Worm (Caenorhabditis elegans) whole organism, L4 larva: ENCODE results near the gene F47B8.10.

Source experiments
- D1046.2 ChIP-seq: fragments of 200-800 bp; sonication (Bioruptor generic); IDR thresholded peaks from 2 replicates; pipeline ENCODE4 v1.3.6; 2022; ENCODE audit warnings: missing genetic modification characterization, missing compliant biosample characterization
- F37D6.2 ChIP-seq: sonication (generic microtip); optimal IDR thresholded peaks from 2 replicates; lab custom pipeline; 2016; ENCODE audit warnings: mild to moderate bottlenecking, missing genetic modification characterization, missing compliant biosample characterization
- R02D3.7 ChIP-seq: fragments of 150-350 bp; sonication (generic microtip); optimal IDR thresholded peaks from 3 replicates; lab custom pipeline; 2014; ENCODE audit warnings: missing biosample characterization, missing genetic modification characterization
- T20F7.1 ChIP-seq: fragments of 200-800 bp; sonication (Bioruptor generic); optimal IDR thresholded peaks from 2 replicates; lab custom pipeline; 2018; ENCODE audit warnings: mild to moderate bottlenecking, missing genetic modification characterization, missing compliant biosample characterization
- Y48G9A.11 ChIP-seq: fragments of 200-800 bp; sonication (Bioruptor generic); IDR thresholded peaks from 2 replicates; pipeline ENCODE4 v1.3.6; 2022; ENCODE audit warnings: missing genetic modification reagents, missing genetic modification characterization, missing compliant biosample characterization
- Y5F2A.4 ChIP-seq: fragments of 200-800 bp; sonication (Bioruptor generic); optimal IDR thresholded peaks from 2 replicates; lab custom pipeline; 2018; ENCODE audit warnings: mild to moderate bottlenecking, missing genetic modification characterization, missing compliant biosample characterization
- aha-1 ChIP-seq: fragments of 150-350 bp; peaks from one replicate; lab custom pipeline; 2014; ENCODE audit warnings: missing biosample characterization, missing genetic modification characterization
- aly-2 ChIP-seq: sonication (generic microtip); optimal IDR thresholded peaks from 2 replicates; lab custom pipeline; 2018; ENCODE audit warnings: missing biosample characterization, missing genetic modification characterization
- arid-1 ChIP-seq: fragments of 200-800 bp; sonication (Bioruptor generic); conservative IDR thresholded peaks from 2 replicates; pipeline ENCODE4 v1.3.6; 2022; ENCODE audit warnings: missing genetic modification reagents, missing genetic modification characterization, missing compliant biosample characterization
- ceh-20 ChIP-seq: fragments of 200-800 bp; sonication (Bioruptor generic); IDR thresholded peaks from 2 replicates; pipeline ENCODE4 v1.3.6; 2022; ENCODE audit warnings: missing genetic modification reagents, missing genetic modification characterization, missing compliant biosample characterization
- ceh-32 ChIP-seq: sonication (generic microtip); optimal IDR thresholded peaks from 2 replicates; lab custom pipeline; 2016; ENCODE audit warnings: mild to moderate bottlenecking, missing genetic modification characterization, missing compliant biosample characterization; ENCODE audit not compliant: poor library complexity
- ceh-62 ChIP-seq: sonication (generic microtip); optimal IDR thresholded peaks from 2 replicates; lab custom pipeline; 2017; ENCODE audit warnings: missing biosample characterization, missing genetic modification characterization
- ceh-82 ChIP-seq: sonication (generic microtip); optimal IDR thresholded peaks from 2 replicates; lab custom pipeline; 2017; ENCODE audit warnings: missing biosample characterization, missing genetic modification characterization
- ces-1 ChIP-seq: fragments of 150-350 bp; sonication (generic microtip); optimal IDR thresholded peaks from 4 replicates; lab custom pipeline; 2014; ENCODE audit warnings: missing biosample characterization, missing genetic modification reagents, missing genetic modification characterization
- daf-16 ChIP-seq, 3 experiments: sonication (generic microtip); optimal IDR thresholded peaks; 2 replicates each; lab custom pipeline; 2016 to 2017; ENCODE audit warnings: missing genetic modification characterization in 3 of 3, missing genetic modification reagents in 3 of 3, mild to moderate bottlenecking in 2 of 3, missing compliant biosample characterization in 2 of 3, missing biosample characterization in 1 of 3, moderate library complexity in 1 of 3
- dmd-6 ChIP-seq: fragments of 200-800 bp; sonication (Bioruptor generic); IDR thresholded peaks from 2 replicates; pipeline ENCODE4 v1.3.6; 2022; ENCODE audit warnings: missing genetic modification reagents, missing genetic modification characterization, missing compliant biosample characterization
- dmd-8 ChIP-seq: fragments of 200-800 bp; sonication (Bioruptor generic); IDR thresholded peaks from 2 replicates; pipeline ENCODE4 v1.3.6; 2022; ENCODE audit warnings: missing genetic modification characterization, missing compliant biosample characterization
- dpl-1 ChIP-seq: fragments of 150-350 bp; optimal IDR thresholded peaks from 2 replicates; lab custom pipeline; 2014; ENCODE audit warnings: missing biosample characterization, missing genetic modification reagents, missing genetic modification characterization
- egl-27 ChIP-seq: sonication (generic microtip); optimal IDR thresholded peaks from 3 replicates; lab custom pipeline; 2017; ENCODE audit warnings: missing biosample characterization, missing genetic modification reagents, missing genetic modification characterization
- fkh-10 ChIP-seq: fragments of 150-350 bp; optimal IDR thresholded peaks from 2 replicates; lab custom pipeline; 2014; ENCODE audit warnings: missing biosample characterization, missing genetic modification reagents, missing genetic modification characterization
- fos-1 ChIP-seq: fragments of 150-350 bp; optimal IDR thresholded peaks from 2 replicates; lab custom pipeline; 2014; ENCODE audit warnings: missing biosample characterization, missing genetic modification characterization
- hif-1 ChIP-seq, 2 experiments: sonication (generic microtip); optimal IDR thresholded peaks; 2 replicates each; lab custom pipeline; 2016 to 2017; ENCODE audit warnings: missing compliant biosample characterization in 2 of 2, missing genetic modification characterization in 2 of 2, missing genetic modification reagents in 2 of 2, missing genotype in 2 of 2, mild to moderate bottlenecking in 1 of 2
- jun-1 ChIP-seq: fragments of 150-350 bp; optimal IDR thresholded peaks from 2 replicates; lab custom pipeline; 2014; ENCODE audit warnings: missing biosample characterization, missing genetic modification reagents, missing genetic modification characterization
- lin-13 ChIP-seq: fragments of 150-350 bp; optimal IDR thresholded peaks from 2 replicates; lab custom pipeline; 2014; ENCODE audit warnings: missing biosample characterization, missing genetic modification reagents, missing genetic modification characterization
- lin-29 ChIP-seq: fragments of 200-800 bp; sonication (Bioruptor generic); IDR thresholded peaks from 2 replicates; pipeline ENCODE4 v1.3.6; 2022; ENCODE audit warnings: missing genetic modification reagents, missing genetic modification characterization, missing compliant biosample characterization
- lin-38 ChIP-seq: fragments of 200-800 bp; sonication (Bioruptor generic); IDR thresholded peaks from 2 replicates; pipeline ENCODE4 v1.3.6; 2022; ENCODE audit warnings: missing genetic modification reagents, missing genetic modification characterization, missing compliant biosample characterization
- lin-39 ChIP-seq: fragments of 150-350 bp; optimal IDR thresholded peaks from 2 replicates; lab custom pipeline; 2014; ENCODE audit warnings: missing biosample characterization, missing genetic modification reagents, missing genetic modification characterization
- lir-3 ChIP-seq: sonication (generic microtip); optimal IDR thresholded peaks from 2 replicates; lab custom pipeline; 2016; ENCODE audit warnings: mild to moderate bottlenecking, missing genetic modification characterization, missing compliant biosample characterization
- lsy-2 ChIP-seq, 2 experiments: fragments of 150-350 bp in 1 of 2; sonication (generic microtip) in 1 of 2; optimal IDR thresholded peaks; 2 replicates each; lab custom pipeline; 2014 to 2017; ENCODE audit warnings: missing biosample characterization in 2 of 2, missing genetic modification characterization in 2 of 2
- mxl-3 ChIP-seq: fragments of 200-800 bp; sonication (Bioruptor generic); optimal IDR thresholded peaks from 2 replicates; lab custom pipeline; 2018; ENCODE audit warnings: mild to moderate bottlenecking, missing genetic modification characterization, missing compliant biosample characterization
- nhr-102 ChIP-seq: sonication (generic microtip); optimal IDR thresholded peaks from 2 replicates; lab custom pipeline; 2016; ENCODE audit warnings: mild to moderate bottlenecking, missing genetic modification characterization, moderate library complexity, missing compliant biosample characterization
- nhr-111 ChIP-seq: fragments of 200-800 bp; sonication (Bioruptor generic); optimal IDR thresholded peaks from 2 replicates; lab custom pipeline; 2018; ENCODE audit warnings: mild to moderate bottlenecking, missing genetic modification characterization, missing compliant biosample characterization
- nhr-28 ChIP-seq: fragments of 150-350 bp; optimal IDR thresholded peaks from 2 replicates; lab custom pipeline; 2014; ENCODE audit warnings: missing biosample characterization, missing genetic modification characterization
- nhr-42 ChIP-seq: fragments of 200-800 bp; sonication (Bioruptor generic); IDR thresholded peaks from 2 replicates; pipeline ENCODE4 v1.3.6; 2022; ENCODE audit warnings: missing genetic modification characterization, missing compliant biosample characterization
- nhr-6 ChIP-seq: fragments of 150-350 bp; optimal IDR thresholded peaks from 2 replicates; lab custom pipeline; 2014; ENCODE audit warnings: missing biosample characterization, missing genetic modification characterization
- nhr-77 ChIP-seq: fragments of 150-350 bp; optimal IDR thresholded peaks from 2 replicates; lab custom pipeline; 2014; ENCODE audit warnings: missing biosample characterization, missing genetic modification characterization
- rbr-2 ChIP-seq: sonication (generic microtip); optimal IDR thresholded peaks from 2 replicates; lab custom pipeline; 2016; ENCODE audit warnings: missing genotype, missing genetic modification characterization, missing compliant biosample characterization
- set-16 ChIP-seq: fragments of 200-800 bp; sonication (Bioruptor generic); IDR thresholded peaks from 2 replicates; pipeline ENCODE4 v1.3.6; 2022; ENCODE audit warnings: missing genetic modification reagents, missing genetic modification characterization, missing compliant biosample characterization
- skn-1 ChIP-seq: fragments of 150-350 bp; optimal IDR thresholded peaks from 2 replicates; lab custom pipeline; 2014; ENCODE audit warnings: missing biosample characterization, missing genetic modification characterization
- snpc-4 ChIP-seq: fragments of 150-350 bp; optimal IDR thresholded peaks from 2 replicates; lab custom pipeline; 2014; ENCODE audit warnings: missing biosample characterization, missing genetic modification characterization
- unc-39 ChIP-seq: sonication (generic microtip); optimal IDR thresholded peaks from 2 replicates; lab custom pipeline; 2017; ENCODE audit warnings: missing biosample characterization, missing genetic modification characterization
- unc-62 ChIP-seq, 3 experiments: fragments of 150-350 bp in 1 of 3; sonication (generic microtip); optimal IDR thresholded peaks in 2 of 3; peaks in 1 of 3; 1 replicate in 1 of 3; 2 replicates in 2 of 3; lab custom pipeline; 2014 to 2017; ENCODE audit warnings: missing biosample characterization in 3 of 3, missing genetic modification characterization in 3 of 3, missing genetic modification reagents in 3 of 3, missing genotype in 1 of 3
- zfp-2 ChIP-seq: sonication (generic microtip); optimal IDR thresholded peaks from 2 replicates; lab custom pipeline; 2016; ENCODE audit warnings: mild to moderate bottlenecking, missing genetic modification characterization, missing compliant biosample characterization
- ztf-11 ChIP-seq: fragments of 150-350 bp; optimal IDR thresholded peaks from 2 replicates; lab custom pipeline; 2014; ENCODE audit warnings: missing biosample characterization, missing genetic modification characterization
- ztf-7 ChIP-seq: fragments of 150-350 bp; optimal IDR thresholded peaks from 2 replicates; lab custom pipeline; 2014; ENCODE audit warnings: missing biosample characterization, missing genetic modification characterization

Gene F47B8.10

DNA sequence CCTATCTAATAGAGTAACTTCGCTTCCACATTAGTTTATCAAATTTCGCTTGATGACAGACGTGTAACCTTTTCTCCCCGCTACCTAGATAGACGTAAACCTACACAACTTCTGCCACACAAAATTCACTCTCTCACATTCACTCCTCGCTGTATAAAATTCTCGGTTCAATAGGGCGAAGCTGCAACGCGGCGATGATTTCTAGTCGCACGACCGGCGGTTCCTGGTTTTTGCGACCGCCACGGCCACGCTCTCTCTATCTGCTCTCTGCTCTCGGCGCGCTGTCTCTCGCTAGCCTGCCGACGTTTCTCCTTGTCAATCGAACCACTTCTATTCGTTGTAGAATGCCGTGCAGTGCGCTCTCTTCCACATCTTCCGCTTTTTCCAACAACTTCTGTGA, 9.2 kb downstream of the F47B8.10 start (continued):
- TF ChIP-seq ceh-20 (GFP tag; lab: Robert Waterston, UW) (peak; percentile 76; the same call in 1 of the 2 replicates), lin-29 (GFP tag; lab: Robert Waterston, UW) (0 out of 2 replicates have a peak, but pooled peaks have one; percentile 24), hif-1 (tag; optimal IDR thresholded peaks at IDR 0.05; lab: Kevin White, UChicago) (peak in 1 of 2 experiments; percentile 70)
- TF ChIP-seq, all 104 proteins: peak for 56

DNA sequence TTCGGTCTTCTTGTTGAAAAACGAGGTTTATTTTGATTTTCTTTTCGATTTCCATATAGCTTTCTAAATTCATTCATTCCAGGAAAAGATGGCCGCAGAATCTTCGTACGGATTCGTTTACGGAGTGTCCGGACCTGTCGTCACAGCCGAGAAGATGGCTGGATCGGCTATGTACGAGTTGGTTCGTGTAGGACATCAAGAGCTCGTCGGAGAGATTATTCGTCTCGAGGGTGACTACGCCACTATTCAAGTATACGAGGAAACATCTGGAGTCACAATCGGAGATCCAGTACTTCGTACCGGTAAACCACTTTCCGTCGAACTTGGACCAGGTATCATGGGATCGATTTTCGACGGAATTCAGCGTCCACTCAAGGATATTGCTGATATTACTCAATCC, 9.9 kb downstream of the F47B8.10 start, which contains the start of gene vha-13:
TSS of gene vha-13 (plus strand) at position 81 of the 400 bp plus-strand sequence.
- TF ChIP-seq rbr-2 (no peak), unc-62 (GFP tag; optimal IDR thresholded peaks at IDR 0.05 in 1 of 2; lab: Kevin White, UChicago) (peak in 1 of 2 experiments; percentile 72), unc-62 (tag; optimal IDR thresholded peaks at IDR 0.05; lab: Kevin White, UChicago) (no peak), lir-3 (tag; lab: Kevin White, UChicago) (no peak)

DNA sequence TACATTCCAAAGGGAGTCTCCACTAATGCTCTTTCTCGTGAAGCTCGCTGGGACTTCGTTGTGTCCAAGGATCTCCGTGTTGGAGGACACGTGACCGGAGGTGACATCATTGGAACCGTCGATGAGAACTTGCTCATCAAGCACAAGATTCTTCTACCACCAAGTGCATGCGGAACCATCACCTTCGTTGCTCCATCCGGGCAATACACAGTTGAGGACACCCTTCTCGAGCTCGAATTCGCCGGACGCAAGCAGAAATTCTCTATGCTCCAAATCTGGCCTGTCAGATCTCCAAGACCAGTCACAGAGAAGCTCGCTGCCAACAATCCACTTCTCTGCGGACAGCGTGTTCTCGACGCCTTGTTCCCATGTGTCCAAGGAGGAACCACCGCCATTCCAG, 10.3 kb downstream of the F47B8.10 start:
- no peak for TF ChIP-seq dpl-1 (GFP tag; lab: Kevin White, UChicago)
- peak; percentile 81 for TF ChIP-seq aha-1 (tag; lab: Kevin White, UChicago)
- no peak for TF ChIP-seq lin-39 (tag; lab: Kevin White, UChicago)
- no peak for TF ChIP-seq Y5F2A.4
- no peak for TF ChIP-seq lin-13 (GFP tag; lab: Kevin White, UChicago)
- TF ChIP-seq lsy-2 (tag; optimal IDR thresholded peaks at IDR 0.05; lab: Kevin White, UChicago) = no peak
- TF ChIP-seq egl-27 (tag; lab: Kevin White, UChicago) = no peak
- no peak for TF ChIP-seq lin-38 (GFP tag; lab: Robert Waterston, UW)
- no peak for TF ChIP-seq fkh-10 (GFP tag; lab: Kevin White, UChicago)
- TF ChIP-seq set-16 = peak; percentile 56
- no peak for TF ChIP-seq snpc-4 (tag; lab: Kevin White, UChicago)
- peak; percentile 5 for TF ChIP-seq mxl-3
- TF ChIP-seq ceh-62 = no peak
- TF ChIP-seq D1046.2 (GFP tag; lab: Robert Waterston, UW) = no peak
- no peak for TF ChIP-seq nhr-28

DNA sequence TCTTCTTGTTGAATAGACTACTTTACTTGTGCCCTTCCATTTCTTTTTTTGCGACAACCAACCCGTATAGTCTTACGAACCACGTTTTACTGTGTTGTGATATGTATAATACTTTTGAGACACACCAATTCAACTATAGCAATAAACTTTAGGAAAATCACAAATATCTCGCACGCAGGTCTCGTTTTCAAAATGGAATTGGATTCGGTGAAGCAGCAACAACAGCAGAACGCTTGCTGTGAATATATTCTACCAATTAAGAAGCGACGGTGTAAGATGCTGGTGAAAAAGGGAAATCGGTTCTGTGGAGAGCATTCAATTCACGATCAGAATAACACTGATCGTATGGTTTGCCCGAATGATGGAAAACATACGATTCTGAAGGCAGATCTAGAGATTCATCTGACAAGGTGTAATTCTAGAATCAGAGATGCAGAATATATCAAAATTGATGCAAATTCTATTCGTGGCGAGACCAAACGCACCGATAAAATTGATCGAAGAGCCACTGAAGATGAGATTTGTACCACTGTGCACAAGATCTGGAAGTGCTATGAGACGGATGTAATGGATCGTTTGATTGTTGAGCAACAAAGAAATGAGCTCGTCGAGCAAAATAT, 12.6 kb downstream of the F47B8.10 start, which contains the start of gene Y49A3A.3:
TSS of gene Y49A3A.3 (plus strand) at position 153 of the 620 bp plus-strand sequence.
- TF ChIP-seq jun-1 (tag; lab: Kevin White, UChicago) = no peak
- TF ChIP-seq daf-16 (GFP tag; optimal IDR thresholded peaks at IDR 0.05; lab: Kevin White, UChicago) = peak in 1 of 2 experiments; percentile 28
- TF ChIP-seq daf-16 (tag; optimal IDR thresholded peaks at IDR 0.05; lab: Kevin White, UChicago) = peak; percentile 61
- peak; percentile 60 for TF ChIP-seq T20F7.1 (GFP tag; lab: Kevin White, UChicago)
- no peak for TF ChIP-seq skn-1
- TF ChIP-seq nhr-111 = peak; percentile 28
- TF ChIP-seq nhr-42 = 0 out of 2 replicates have a peak, but pooled peaks have one; percentile 27
- no peak for TF ChIP-seq hif-1 (tag; optimal IDR thresholded peaks at IDR 0.05; lab: Kevin White, UChicago)
- TF ChIP-seq nhr-77 (tag; lab: Kevin White, UChicago) = no peak
- no peak for TF ChIP-seq nhr-28
- TF ChIP-seq Y48G9A.11 = no peak
- no peak for TF ChIP-seq lir-3 (tag; lab: Kevin White, UChicago)
- TF ChIP-seq dmd-8 = no peak
- TF ChIP-seq dmd-6 = peak; percentile 54
- TF ChIP-seq nhr-102 = peak; percentile 91
- TF ChIP-seq unc-39 (tag; lab: Kevin White, UChicago) = no peak
- TF ChIP-seq F37D6.2 = no peak
- no peak for TF ChIP-seq R02D3.7 (tag; lab: Kevin White, UChicago)
- no peak for TF ChIP-seq ceh-82 (tag; lab: Kevin White, UChicago)
- peak; percentile 58; the same call in 1 of the 2 replicates for TF ChIP-seq arid-1
- peak; percentile 83 for TF ChIP-seq aly-2 (tag; lab: Kevin White, UChicago)
- TF ChIP-seq ces-1 (GFP tag; lab: Kevin White, UChicago) = no peak
- TF ChIP-seq lin-29 (GFP tag; lab: Robert Waterston, UW) = no peak
- no peak for TF ChIP-seq ztf-11 (tag; lab: Kevin White, UChicago)
- TF ChIP-seq zfp-2 (tag; lab: Kevin White, UChicago) = no peak
- TF ChIP-seq ztf-7 = no peak
- TF ChIP-seq ceh-32 (tag; lab: Kevin White, UChicago) = no peak
- TF ChIP-seq fos-1 (tag; lab: Kevin White, UChicago) = no peak
- peak; percentile 56 for TF ChIP-seq nhr-6 (tag; lab: Kevin White, UChicago)
